Worm (Caenorhabditis elegans) whole organism, L4 larva: ENCODE measurements around the gene F09E5.16.

ENCODE experiments used
- T20F7.1 ChIP-seq: fragments of 200-800 bp; sonication (Bioruptor generic); optimal IDR thresholded peaks from 2 replicates; lab custom pipeline; 2018; ENCODE audit warnings: mild to moderate bottlenecking, missing genetic modification characterization, missing compliant biosample characterization
- T26A8.4 ChIP-seq: fragments of 200-800 bp; sonication (Bioruptor generic); IDR thresholded peaks from 2 replicates; pipeline ENCODE4 v1.3.6; 2022; ENCODE audit warnings: missing genetic modification characterization, missing compliant biosample characterization
- Y105C5A.15 ChIP-seq: fragments of 200-800 bp; sonication (Bioruptor generic); IDR thresholded peaks from 2 replicates; pipeline ENCODE4 v1.3.6; 2022; ENCODE audit warnings: missing genetic modification characterization, missing compliant biosample characterization
- Y48G9A.11 ChIP-seq: fragments of 200-800 bp; sonication (Bioruptor generic); IDR thresholded peaks from 2 replicates; pipeline ENCODE4 v1.3.6; 2022; ENCODE audit warnings: missing genetic modification reagents, missing genetic modification characterization, missing compliant biosample characterization
- ZK546.5 ChIP-seq, 2 experiments: sonication (generic microtip); optimal IDR thresholded peaks; 2 replicates each; lab custom pipeline; 2017; ENCODE audit warnings: missing biosample characterization in 2 of 2, missing genetic modification characterization in 2 of 2
- aha-1 ChIP-seq: fragments of 150-350 bp; peaks from one replicate; lab custom pipeline; 2014; ENCODE audit warnings: missing biosample characterization, missing genetic modification characterization
- aly-2 ChIP-seq: sonication (generic microtip); optimal IDR thresholded peaks from 2 replicates; lab custom pipeline; 2018; ENCODE audit warnings: missing biosample characterization, missing genetic modification characterization
- attf-4 ChIP-seq: sonication (generic microtip); optimal IDR thresholded peaks from 3 replicates; lab custom pipeline; 2017; ENCODE audit warnings: missing biosample characterization, missing genetic modification characterization
- ceh-28 ChIP-seq: fragments of 150-350 bp; optimal IDR thresholded peaks from 2 replicates; lab custom pipeline; 2014; ENCODE audit warnings: missing biosample characterization, missing genetic modification reagents, missing genetic modification characterization
- ceh-32 ChIP-seq: sonication (generic microtip); optimal IDR thresholded peaks from 2 replicates; lab custom pipeline; 2016; ENCODE audit warnings: mild to moderate bottlenecking, missing genetic modification characterization, missing compliant biosample characterization; ENCODE audit not compliant: poor library complexity
- ceh-82 ChIP-seq: sonication (generic microtip); optimal IDR thresholded peaks from 2 replicates; lab custom pipeline; 2017; ENCODE audit warnings: missing biosample characterization, missing genetic modification characterization
- cey-2 ChIP-seq: sonication (generic microtip); optimal IDR thresholded peaks from 3 replicates; lab custom pipeline; 2017; ENCODE audit warnings: missing genetic modification characterization, mild to moderate bottlenecking, missing compliant biosample characterization, antibody characterized with exemption, borderline replicate concordance; ENCODE audit not compliant: insufficient read depth
- ctbp-1 ChIP-seq: fragments of 200-800 bp; sonication (Bioruptor generic); IDR thresholded peaks from 2 replicates; pipeline ENCODE4 v1.3.6; 2022; ENCODE audit warnings: missing genetic modification reagents, missing genetic modification characterization, missing compliant biosample characterization
- daf-16 ChIP-seq, 3 experiments: sonication (generic microtip); optimal IDR thresholded peaks; 2 replicates each; lab custom pipeline; 2016 to 2017; ENCODE audit warnings: missing genetic modification characterization in 3 of 3, missing genetic modification reagents in 3 of 3, mild to moderate bottlenecking in 2 of 3, missing compliant biosample characterization in 2 of 3, missing biosample characterization in 1 of 3, moderate library complexity in 1 of 3
- daf-19 ChIP-seq: fragments of 200-800 bp; sonication (Bioruptor generic); conservative IDR thresholded peaks from 2 replicates; pipeline ENCODE4 v1.3.6; 2022; ENCODE audit warnings: missing genetic modification characterization, missing compliant biosample characterization
- dmd-6 ChIP-seq: fragments of 200-800 bp; sonication (Bioruptor generic); IDR thresholded peaks from 2 replicates; pipeline ENCODE4 v1.3.6; 2022; ENCODE audit warnings: missing genetic modification reagents, missing genetic modification characterization, missing compliant biosample characterization
- dmd-9 ChIP-seq: fragments of 200-800 bp; sonication (Bioruptor generic); IDR thresholded peaks from 2 replicates; pipeline ENCODE4 v1.3.6; 2022; ENCODE audit warnings: missing genetic modification reagents, missing genetic modification characterization, missing compliant biosample characterization
- duxl-1 ChIP-seq: sonication (generic microtip); optimal IDR thresholded peaks from 2 replicates; lab custom pipeline; 2016; ENCODE audit warnings: mild to moderate bottlenecking, missing genetic modification characterization, moderate library complexity, missing compliant biosample characterization; ENCODE audit not compliant: poor library complexity
- fkh-10 ChIP-seq: fragments of 150-350 bp; optimal IDR thresholded peaks from 2 replicates; lab custom pipeline; 2014; ENCODE audit warnings: missing biosample characterization, missing genetic modification reagents, missing genetic modification characterization
- fos-1 ChIP-seq: fragments of 150-350 bp; optimal IDR thresholded peaks from 2 replicates; lab custom pipeline; 2014; ENCODE audit warnings: missing biosample characterization, missing genetic modification characterization
- hif-1 ChIP-seq, 2 experiments: sonication (generic microtip); optimal IDR thresholded peaks; 2 replicates each; lab custom pipeline; 2016 to 2017; ENCODE audit warnings: missing compliant biosample characterization in 2 of 2, missing genetic modification characterization in 2 of 2, missing genetic modification reagents in 2 of 2, missing genotype in 2 of 2, mild to moderate bottlenecking in 1 of 2
- hlh-30 ChIP-seq: sonication (generic microtip); optimal IDR thresholded peaks from 2 replicates; lab custom pipeline; 2017; ENCODE audit warnings: antibody characterized with exemption, mild to moderate bottlenecking, missing genetic modification characterization, missing compliant biosample characterization; ENCODE audit not compliant: insufficient read depth
- lin-15B ChIP-seq: fragments of 150-350 bp; sonication (generic microtip); optimal IDR thresholded peaks from 3 replicates; lab custom pipeline; 2014; ENCODE audit warnings: missing biosample characterization, missing genetic modification characterization
- lin-38 ChIP-seq: fragments of 200-800 bp; sonication (Bioruptor generic); IDR thresholded peaks from 2 replicates; pipeline ENCODE4 v1.3.6; 2022; ENCODE audit warnings: missing genetic modification reagents, missing genetic modification characterization, missing compliant biosample characterization
- lin-39 ChIP-seq: fragments of 150-350 bp; optimal IDR thresholded peaks from 2 replicates; lab custom pipeline; 2014; ENCODE audit warnings: missing biosample characterization, missing genetic modification reagents, missing genetic modification characterization
- mdl-1 ChIP-seq, 2 experiments: fragments of 150-350 bp in 1 of 2; sonication (generic microtip) in 1 of 2; optimal IDR thresholded peaks; 2 replicates each; lab custom pipeline; 2014 to 2017; ENCODE audit warnings: missing biosample characterization in 2 of 2, missing genetic modification characterization in 2 of 2
- mdt-29 ChIP-seq: fragments of 200-800 bp; sonication (Bioruptor generic); IDR thresholded peaks from 2 replicates; pipeline ENCODE4 v1.3.6; 2022; ENCODE audit warnings: missing genetic modification reagents, missing genetic modification characterization, missing compliant biosample characterization
- mep-1 ChIP-seq: fragments of 150-350 bp; sonication (generic microtip); optimal IDR thresholded peaks from 3 replicates; lab custom pipeline; 2014; ENCODE audit warnings: missing biosample characterization, missing genetic modification characterization
- nhr-111 ChIP-seq: fragments of 200-800 bp; sonication (Bioruptor generic); optimal IDR thresholded peaks from 2 replicates; lab custom pipeline; 2018; ENCODE audit warnings: mild to moderate bottlenecking, missing genetic modification characterization, missing compliant biosample characterization
- nhr-237 ChIP-seq: sonication (generic microtip); optimal IDR thresholded peaks from 2 replicates; lab custom pipeline; 2017; ENCODE audit warnings: missing biosample characterization, missing genetic modification characterization
- nhr-25 ChIP-seq: sonication (generic microtip); optimal IDR thresholded peaks from 2 replicates; lab custom pipeline; 2017; ENCODE audit warnings: missing genetic modification characterization, mild to moderate bottlenecking, missing compliant biosample characterization, antibody characterized with exemption, moderate library complexity, borderline replicate concordance; ENCODE audit not compliant: insufficient read depth
- nhr-41 ChIP-seq: fragments of 200-800 bp; sonication (Bioruptor generic); IDR thresholded peaks from 2 replicates; pipeline ENCODE4 v1.3.6; 2022; ENCODE audit warnings: missing genetic modification reagents, missing genetic modification characterization, missing compliant biosample characterization
- nhr-6 ChIP-seq: fragments of 150-350 bp; optimal IDR thresholded peaks from 2 replicates; lab custom pipeline; 2014; ENCODE audit warnings: missing biosample characterization, missing genetic modification characterization
- php-3 ChIP-seq: fragments of 200-800 bp; sonication (Bioruptor generic); IDR thresholded peaks from 2 replicates; pipeline ENCODE4 v1.3.6; 2022; ENCODE audit warnings: missing genetic modification reagents, missing genetic modification characterization, missing compliant biosample characterization
- pqm-1 ChIP-seq: sonication (generic microtip); optimal IDR thresholded peaks from 2 replicates; lab custom pipeline; 2017; ENCODE audit warnings: missing biosample characterization, missing genetic modification characterization
- rbr-2 ChIP-seq: sonication (generic microtip); optimal IDR thresholded peaks from 2 replicates; lab custom pipeline; 2016; ENCODE audit warnings: missing genotype, missing genetic modification characterization, missing compliant biosample characterization
- saeg-2 ChIP-seq: fragments of 200-800 bp; sonication (Bioruptor generic); IDR thresholded peaks from 2 replicates; pipeline ENCODE4 v1.3.6; 2022; ENCODE audit warnings: missing genetic modification reagents, missing genetic modification characterization, missing compliant biosample characterization
- snpc-4 ChIP-seq: fragments of 150-350 bp; optimal IDR thresholded peaks from 2 replicates; lab custom pipeline; 2014; ENCODE audit warnings: missing biosample characterization, missing genetic modification characterization
- spr-1 ChIP-seq: sonication (generic microtip); optimal IDR thresholded peaks from 2 replicates; lab custom pipeline; 2016; ENCODE audit warnings: mild to moderate bottlenecking, missing genetic modification characterization, missing compliant biosample characterization
- tag-97 ChIP-seq: fragments of 200-800 bp; sonication (Bioruptor generic); IDR thresholded peaks from 2 replicates; pipeline ENCODE4 v1.3.6; 2022; ENCODE audit warnings: missing genetic modification characterization, missing compliant biosample characterization
- unc-39 ChIP-seq: sonication (generic microtip); optimal IDR thresholded peaks from 2 replicates; lab custom pipeline; 2017; ENCODE audit warnings: missing biosample characterization, missing genetic modification characterization
- unc-62 ChIP-seq, 3 experiments: fragments of 150-350 bp in 1 of 3; sonication (generic microtip); optimal IDR thresholded peaks in 2 of 3; peaks in 1 of 3; 1 replicate in 1 of 3; 2 replicates in 2 of 3; lab custom pipeline; 2014 to 2017; ENCODE audit warnings: missing biosample characterization in 3 of 3, missing genetic modification characterization in 3 of 3, missing genetic modification reagents in 3 of 3, missing genotype in 1 of 3
- zag-1 ChIP-seq: fragments of 150-350 bp; optimal IDR thresholded peaks from 2 replicates; lab custom pipeline; 2014; ENCODE audit warnings: missing biosample characterization, missing genetic modification characterization
- zfp-3 ChIP-seq: fragments of 200-800 bp; sonication (Bioruptor generic); conservative IDR thresholded peaks from 2 replicates; pipeline ENCODE4 v1.3.6; 2022; ENCODE audit warnings: missing genetic modification reagents, missing genetic modification characterization, missing compliant biosample characterization
- zip-2 ChIP-seq: fragments of 150-350 bp; optimal IDR thresholded peaks from 2 replicates; lab custom pipeline; 2014; ENCODE audit warnings: missing biosample characterization, missing genetic modification characterization
- ztf-7 ChIP-seq: fragments of 150-350 bp; optimal IDR thresholded peaks from 2 replicates; lab custom pipeline; 2014; ENCODE audit warnings: missing biosample characterization, missing genetic modification characterization

F09E5.16 gene

DNA sequence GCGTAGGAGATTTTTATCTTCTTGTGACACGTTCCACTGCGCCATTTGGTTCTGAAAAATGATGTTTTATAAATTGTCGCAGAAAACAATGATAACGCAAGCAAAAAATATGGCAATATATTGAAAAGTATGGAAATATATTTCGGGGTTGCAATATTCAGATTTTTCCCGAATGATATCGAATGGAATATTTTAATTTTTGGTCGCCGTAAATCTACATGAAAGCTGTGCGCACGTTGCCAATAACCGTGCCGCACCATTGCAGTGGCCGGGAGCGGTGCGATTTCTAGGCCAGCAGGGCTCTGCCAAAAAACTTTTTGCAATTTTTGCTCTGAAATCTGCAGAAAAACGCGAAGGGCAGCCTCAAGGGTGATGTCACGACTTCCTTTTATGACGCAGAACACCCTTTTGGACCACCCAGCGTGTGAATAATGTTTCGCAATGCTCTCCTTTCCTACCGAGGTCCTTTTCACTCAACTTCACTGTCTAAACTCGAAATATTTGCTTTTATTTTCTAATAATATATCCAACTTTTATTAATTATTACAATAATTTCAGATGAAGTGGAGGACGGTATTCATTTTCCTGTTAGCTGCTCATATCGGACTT, 7.3 kb downstream of the F09E5.16 start, which contains the start of the genes F09E5.11 and bmy-1 (continued):
- no peak for TF ChIP-seq snpc-4
- peak; percentile 78 for TF ChIP-seq lin-38
- no peak for TF ChIP-seq daf-19 (GFP tag; lab: Robert Waterston, UW)
- no peak for TF ChIP-seq cey-2
- TF ChIP-seq zfp-3 (GFP tag; lab: Robert Waterston, UW) = 0 out of 2 replicates have a peak, but pooled peaks have one; percentile 14
- TF ChIP-seq dmd-9 (GFP tag; lab: Robert Waterston, UW) = peak; percentile 83
- TF ChIP-seq fos-1 (tag; lab: Kevin White, UChicago) = no peak
- no peak for TF ChIP-seq daf-16 (GFP tag; optimal IDR thresholded peaks at IDR 0.05; lab: Kevin White, UChicago)
- TF ChIP-seq daf-16 (tag; optimal IDR thresholded peaks at IDR 0.05; lab: Kevin White, UChicago) = no peak
- no peak for TF ChIP-seq lin-39 (tag; lab: Kevin White, UChicago)
- no peak for TF ChIP-seq pqm-1 (tag; lab: Kevin White, UChicago)
- TF ChIP-seq unc-39 = no peak
- peak in 1 of 2 experiments; percentile 89 for TF ChIP-seq unc-62 (GFP tag; optimal IDR thresholded peaks at IDR 0.05 in 1 of 2; lab: Kevin White, UChicago)
- no peak for TF ChIP-seq unc-62 (tag; optimal IDR thresholded peaks at IDR 0.05; lab: Kevin White, UChicago)
- TF ChIP-seq nhr-111 (GFP tag; lab: Kevin White, UChicago) = no peak
- TF ChIP-seq rbr-2 = peak; percentile 82
- TF ChIP-seq ZK546.5 (tag; optimal IDR thresholded peaks at IDR 0.05; lab: Kevin White, UChicago) = no peak
- no peak for TF ChIP-seq attf-4 (tag; lab: Kevin White, UChicago)
- 0 out of 2 replicates have a peak, but pooled peaks have one; percentile 54 for TF ChIP-seq ctbp-1 (GFP tag; lab: Robert Waterston, UW)

DNA sequence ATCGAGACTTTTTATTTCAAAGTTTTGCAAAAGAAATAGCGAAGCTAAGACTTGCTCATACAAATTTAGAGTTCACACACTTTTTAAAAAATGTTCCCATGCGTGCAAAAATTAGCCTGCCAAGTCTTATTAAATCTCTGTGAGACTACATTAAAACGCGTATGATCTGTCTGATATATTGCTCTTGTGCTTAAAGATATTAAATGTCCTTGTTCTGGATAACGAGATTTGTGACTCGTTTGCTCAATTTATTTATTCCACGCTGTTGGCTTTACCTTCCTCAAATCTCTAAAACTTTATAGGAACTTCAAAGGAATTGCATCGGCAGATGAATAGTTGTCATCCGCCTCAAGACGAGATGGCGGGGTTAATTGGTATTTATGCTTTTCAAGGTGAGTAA, 10.2 kb downstream of the F09E5.16 start, which contains the start of gene srg-69:
srg-69 (plus strand) TSS at position 301 of the 400 bp plus-strand sequence.
- TF ChIP-seq ztf-7 (tag; lab: Kevin White, UChicago) (no peak), mdt-29 (GFP tag; lab: Robert Waterston, UW) (no peak), zip-2 (no peak), ceh-82 (tag; lab: Kevin White, UChicago) (no peak), ceh-28 (no peak), fkh-10 (GFP tag; lab: Kevin White, UChicago) (no peak)

DNA sequence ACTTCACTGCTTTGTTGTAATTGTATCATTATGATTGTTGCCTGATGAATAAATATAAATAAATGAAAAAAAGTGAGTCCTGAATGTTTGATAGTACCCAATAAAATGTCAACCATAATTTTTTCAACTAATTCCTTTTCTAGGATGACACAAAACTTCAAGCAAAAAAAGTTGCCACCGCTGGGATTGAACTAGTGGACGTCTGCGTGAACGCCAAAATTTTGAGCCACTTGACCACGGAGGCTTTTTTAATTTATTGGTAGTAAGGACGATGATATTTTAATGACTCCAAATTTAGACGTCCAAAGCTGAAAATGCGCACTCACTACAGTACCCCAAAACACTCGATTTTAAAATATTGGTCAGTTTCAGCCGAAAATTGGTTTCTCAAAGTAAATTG, 11.9 kb downstream of the F09E5.16 start:
- TF ChIP-seq aly-2 (tag; lab: Kevin White, UChicago) = no peak
- TF ChIP-seq saeg-2 = peak; percentile 75
- peak; percentile 61 for TF ChIP-seq duxl-1 (tag; lab: Kevin White, UChicago)
- TF ChIP-seq Y48G9A.11 (GFP tag; lab: Robert Waterston, UW) = peak; percentile 60; the same call in 1 of the 2 replicates
- TF ChIP-seq Y105C5A.15 (GFP tag; lab: Robert Waterston, UW) = peak; percentile 97
- TF ChIP-seq T20F7.1 (GFP tag; lab: Kevin White, UChicago) = no peak
- no peak for TF ChIP-seq mep-1 (tag; lab: Kevin White, UChicago)
- no peak for TF ChIP-seq attf-4 (tag; lab: Kevin White, UChicago)
- no peak for TF ChIP-seq nhr-25 (tag; lab: Kevin White, UChicago)
- no peak for TF ChIP-seq hlh-30 (tag; lab: Kevin White, UChicago)
- TF ChIP-seq nhr-111 (GFP tag; lab: Kevin White, UChicago) = peak; percentile 91
- TF ChIP-seq hif-1 (tag; optimal IDR thresholded peaks at IDR 0.05; lab: Kevin White, UChicago) = peak in 1 of 2 experiments; percentile 62
- TF ChIP-seq dmd-6 (GFP tag; lab: Robert Waterston, UW) = 0 out of 2 replicates have a peak, but pooled peaks have one; percentile 27
- no peak for TF ChIP-seq tag-97 (GFP tag; lab: Robert Waterston, UW)
- 0 out of 2 replicates have a peak, but pooled peaks have one; percentile 28 for TF ChIP-seq dmd-9 (GFP tag; lab: Robert Waterston, UW)
- no peak for TF ChIP-seq ceh-32 (tag; lab: Kevin White, UChicago)
- TF ChIP-seq zag-1 (tag; lab: Kevin White, UChicago) = no peak
- TF ChIP-seq aha-1 (tag; lab: Kevin White, UChicago) = peak; percentile 62
- no peak for TF ChIP-seq nhr-237 (tag; lab: Kevin White, UChicago)
- no peak for TF ChIP-seq nhr-6 (tag; lab: Kevin White, UChicago)
- no peak for TF ChIP-seq fkh-10 (GFP tag; lab: Kevin White, UChicago)
- peak; percentile 89 for TF ChIP-seq T26A8.4 (GFP tag; lab: Robert Waterston, UW)
- peak; percentile 81 for TF ChIP-seq nhr-41 (GFP tag; lab: Robert Waterston, UW)
- TF ChIP-seq lin-15B = no peak
- TF ChIP-seq spr-1 (tag; lab: Kevin White, UChicago) = peak; percentile 54
- TF ChIP-seq ceh-82 (tag; lab: Kevin White, UChicago) = no peak
- TF ChIP-seq unc-39 = no peak
- TF ChIP-seq php-3 (GFP tag; lab: Robert Waterston, UW) = peak; percentile 68; the same call in 1 of the 2 replicates
- TF ChIP-seq mdl-1 (tag; optimal IDR thresholded peaks at IDR 0.05; lab: Kevin White, UChicago) = no peak
